Fruit fly (Drosophila melanogaster) Kc167 (cell line): ENCODE results near the gene CG31467.

Experiments
- Myc ChIP-seq: fragments of >200 bp; optimal IDR thresholded peaks from 2 replicates; lab custom pipeline; 2017; ENCODE audit warnings: missing external identifiers
- Sin3A ChIP-seq: fragments of >200 bp; optimal IDR thresholded peaks from 2 replicates; lab custom pipeline; 2018; ENCODE audit warnings: missing external identifiers
- h ChIP-seq: fragments of >200 bp; optimal IDR thresholded peaks from 3 replicates; lab custom pipeline; 2018; ENCODE audit warnings: missing external identifiers
- psq ChIP-seq: fragments of >200 bp; optimal IDR thresholded peaks from 2 replicates; lab custom pipeline; 2017; ENCODE audit warnings: missing external identifiers
- ttk ChIP-seq: sonication (Bioruptor generic); optimal IDR thresholded peaks from 2 replicates; lab custom pipeline; 2017; ENCODE audit warnings: missing external identifiers

dm6 chr3R:10688835-10689234 is 17.8 kb downstream of the CG31467 start:
- no peak for TF ChIP-seq psq (lab: Kevin White, UChicago)
- TF ChIP-seq ttk (lab: Kevin White, UChicago), result no peak
- no peak for TF ChIP-seq Myc (lab: Kevin White, UChicago)
- TF ChIP-seq h, result no peak
- no peak for TF ChIP-seq Sin3A (lab: Kevin White, UChicago)
